Fruit fly (Drosophila melanogaster) whole organism, adult: ENCODE measurements around the gene Grip75.

Experiments used
- CG11617 ChIP-seq: fragments of 200-800 bp; sonication (Bioruptor generic); optimal IDR thresholded peaks from 2 replicates; lab custom pipeline; 2017; ENCODE audit warnings: mild to moderate bottlenecking, missing biosample characterization, missing genetic modification reagents, missing genetic modification characterization
- CG12768 ChIP-seq: fragments of 200-800 bp; sonication (Bioruptor generic); optimal IDR thresholded peaks from 2 replicates; lab custom pipeline; 2017; ENCODE audit warnings: missing biosample characterization, missing genetic modification characterization, mild to moderate bottlenecking, moderate library complexity, missing genetic modification reagents
- CG7101 ChIP-seq: fragments of 200-800 bp; sonication (Bioruptor generic); optimal IDR thresholded peaks from 2 replicates; lab custom pipeline; 2018; ENCODE audit warnings: missing biosample characterization, mild to moderate bottlenecking, missing genetic modification characterization, moderate library complexity
- Clk ChIP-seq: fragments of 200-800 bp; sonication (Bioruptor generic); optimal IDR thresholded peaks from 2 replicates; lab custom pipeline; 2017; ENCODE audit warnings: missing biosample characterization, missing genetic modification characterization
- Hr96 ChIP-seq: fragments of 200-800 bp; sonication (Bioruptor generic); optimal IDR thresholded peaks from 2 replicates; lab custom pipeline; 2016; ENCODE audit warnings: missing biosample characterization, missing genetic modification characterization
- Mnt ChIP-seq: fragments of 200-800 bp; sonication (Bioruptor generic); optimal IDR thresholded peaks from 2 replicates; lab custom pipeline; 2016; ENCODE audit warnings: missing biosample characterization, mild to moderate bottlenecking, missing genetic modification characterization
- cic ChIP-seq: fragments of 200-800 bp; sonication (Bioruptor generic); optimal IDR thresholded peaks from 2 replicates; lab custom pipeline; 2017; ENCODE audit warnings: missing biosample characterization, mild to moderate bottlenecking, missing genetic modification characterization, moderate library complexity
- kay ChIP-seq: fragments of 200-800 bp; sonication (Bioruptor generic); peaks from one replicate; lab custom pipeline; 2016; ENCODE audit warnings: missing biosample characterization, missing genetic modification characterization, borderline replicate concordance
- ovo ChIP-seq: fragments of 200-800 bp; sonication (Bioruptor generic); optimal IDR thresholded peaks from 2 replicates; lab custom pipeline; 2016; ENCODE audit warnings: missing biosample characterization, missing genetic modification characterization
- pad ChIP-seq: fragments of 200-800 bp; sonication (Bioruptor generic); optimal IDR thresholded peaks from 3 replicates; lab custom pipeline; 2017; ENCODE audit warnings: missing biosample characterization, missing genetic modification characterization, mild to moderate bottlenecking, moderate library complexity, missing genetic modification reagents

- TF ChIP-seq Clk (no peak), Mnt (GFP tag; lab: Kevin White, UChicago) (peak; percentile 11), CG12768 (GFP tag; lab: Kevin White, UChicago) (no peak), pad (no peak), kay (peak; percentile 75), Hr96 (GFP tag; lab: Kevin White, UChicago) (no peak), ovo (no peak), CG7101 (tag; lab: Kevin White, UChicago) (no peak), cic (GFP tag; lab: Kevin White, UChicago) (peak; percentile 26), CG11617 (GFP tag; lab: Kevin White, UChicago) (no peak)
These were observed 19.1 kb downstream of the Grip75 start for dm6 chr2L:10502244-10502643.
